Worm (Caenorhabditis elegans) whole organism, L4 larva: ENCODE measurements around the gene F20B6.5.

ENCODE experiments used
- D1046.2 ChIP-seq: fragments of 200-800 bp; sonication (Bioruptor generic); IDR thresholded peaks from 2 replicates; pipeline ENCODE4 v1.3.6; 2022; ENCODE audit warnings: missing genetic modification characterization, missing compliant biosample characterization
- F10B5.3 ChIP-seq: sonication (generic microtip); optimal IDR thresholded peaks from 2 replicates; lab custom pipeline; 2016; ENCODE audit warnings: mild to moderate bottlenecking, missing genetic modification characterization, missing compliant biosample characterization
- F37D6.2 ChIP-seq: sonication (generic microtip); optimal IDR thresholded peaks from 2 replicates; lab custom pipeline; 2016; ENCODE audit warnings: mild to moderate bottlenecking, missing genetic modification characterization, missing compliant biosample characterization
- F44E2.7 ChIP-seq: fragments of 200-800 bp; sonication (Bioruptor generic); IDR thresholded peaks from 2 replicates; pipeline ENCODE4 v2.1.2; 2022; ENCODE audit warnings: missing genetic modification characterization, missing compliant biosample characterization
- F49E8.2 ChIP-seq: sonication (generic microtip); optimal IDR thresholded peaks from 2 replicates; lab custom pipeline; 2016; ENCODE audit warnings: missing compliant biosample characterization, mild to moderate bottlenecking, missing genetic modification characterization, borderline replicate concordance
- R02D3.7 ChIP-seq: fragments of 150-350 bp; sonication (generic microtip); optimal IDR thresholded peaks from 3 replicates; lab custom pipeline; 2014; ENCODE audit warnings: missing biosample characterization, missing genetic modification characterization
- Y105C5A.15 ChIP-seq: fragments of 200-800 bp; sonication (Bioruptor generic); IDR thresholded peaks from 2 replicates; pipeline ENCODE4 v1.3.6; 2022; ENCODE audit warnings: missing genetic modification characterization, missing compliant biosample characterization
- Y5F2A.4 ChIP-seq: fragments of 200-800 bp; sonication (Bioruptor generic); optimal IDR thresholded peaks from 2 replicates; lab custom pipeline; 2018; ENCODE audit warnings: mild to moderate bottlenecking, missing genetic modification characterization, missing compliant biosample characterization
- Y75B8A.6 ChIP-seq: fragments of 200-800 bp; sonication (Bioruptor generic); IDR thresholded peaks from 2 replicates; pipeline ENCODE4 v1.3.6; 2022; ENCODE audit warnings: missing genetic modification reagents, missing genetic modification characterization, missing compliant biosample characterization
- ZK337.2 ChIP-seq: fragments of 200-800 bp; sonication (Bioruptor generic); IDR thresholded peaks from 2 replicates; pipeline ENCODE4 v1.3.6; 2022; ENCODE audit warnings: missing genetic modification reagents, missing genetic modification characterization, missing compliant biosample characterization
- ZK546.5 ChIP-seq, 2 experiments: sonication (generic microtip); optimal IDR thresholded peaks; 2 replicates each; lab custom pipeline; 2017; ENCODE audit warnings: missing biosample characterization in 2 of 2, missing genetic modification characterization in 2 of 2
- aly-2 ChIP-seq: sonication (generic microtip); optimal IDR thresholded peaks from 2 replicates; lab custom pipeline; 2018; ENCODE audit warnings: missing biosample characterization, missing genetic modification characterization
- ama-1 ChIP-seq: fragments of 150-350 bp; optimal IDR thresholded peaks from 2 replicates; lab custom pipeline; 2014; ENCODE audit warnings: inconsistent platforms, mixed read lengths
- ceh-28 ChIP-seq: fragments of 150-350 bp; optimal IDR thresholded peaks from 2 replicates; lab custom pipeline; 2014; ENCODE audit warnings: missing biosample characterization, missing genetic modification reagents, missing genetic modification characterization
- ceh-44 ChIP-seq: fragments of 200-800 bp; sonication (Bioruptor generic); IDR thresholded peaks from 2 replicates; pipeline ENCODE4 v1.3.6; 2022; ENCODE audit warnings: missing genetic modification reagents, missing genetic modification characterization, missing compliant biosample characterization
- ceh-62 ChIP-seq: sonication (generic microtip); optimal IDR thresholded peaks from 2 replicates; lab custom pipeline; 2017; ENCODE audit warnings: missing biosample characterization, missing genetic modification characterization
- ceh-82 ChIP-seq: sonication (generic microtip); optimal IDR thresholded peaks from 2 replicates; lab custom pipeline; 2017; ENCODE audit warnings: missing biosample characterization, missing genetic modification characterization
- daf-16 ChIP-seq, 3 experiments: sonication (generic microtip); optimal IDR thresholded peaks; 2 replicates each; lab custom pipeline; 2016 to 2017; ENCODE audit warnings: missing genetic modification characterization in 3 of 3, missing genetic modification reagents in 3 of 3, mild to moderate bottlenecking in 2 of 3, missing compliant biosample characterization in 2 of 3, missing biosample characterization in 1 of 3, moderate library complexity in 1 of 3
- daf-19 ChIP-seq: fragments of 200-800 bp; sonication (Bioruptor generic); conservative IDR thresholded peaks from 2 replicates; pipeline ENCODE4 v1.3.6; 2022; ENCODE audit warnings: missing genetic modification characterization, missing compliant biosample characterization
- dmd-8 ChIP-seq: fragments of 200-800 bp; sonication (Bioruptor generic); IDR thresholded peaks from 2 replicates; pipeline ENCODE4 v1.3.6; 2022; ENCODE audit warnings: missing genetic modification characterization, missing compliant biosample characterization
- dpl-1 ChIP-seq: fragments of 150-350 bp; optimal IDR thresholded peaks from 2 replicates; lab custom pipeline; 2014; ENCODE audit warnings: missing biosample characterization, missing genetic modification reagents, missing genetic modification characterization
- duxl-1 ChIP-seq: sonication (generic microtip); optimal IDR thresholded peaks from 2 replicates; lab custom pipeline; 2016; ENCODE audit warnings: mild to moderate bottlenecking, missing genetic modification characterization, moderate library complexity, missing compliant biosample characterization; ENCODE audit not compliant: poor library complexity
- egl-43 ChIP-seq: fragments of 200-800 bp; sonication (Bioruptor generic); IDR thresholded peaks from 2 replicates; pipeline ENCODE4 v1.3.6; 2022; ENCODE audit warnings: missing genetic modification reagents, missing genetic modification characterization, missing compliant biosample characterization
- fkh-10 ChIP-seq: fragments of 150-350 bp; optimal IDR thresholded peaks from 2 replicates; lab custom pipeline; 2014; ENCODE audit warnings: missing biosample characterization, missing genetic modification reagents, missing genetic modification characterization
- hlh-30 ChIP-seq: sonication (generic microtip); optimal IDR thresholded peaks from 2 replicates; lab custom pipeline; 2017; ENCODE audit warnings: antibody characterized with exemption, mild to moderate bottlenecking, missing genetic modification characterization, missing compliant biosample characterization; ENCODE audit not compliant: insufficient read depth
- hmg-1.1 ChIP-seq: fragments of 200-800 bp; sonication (Bioruptor generic); IDR thresholded peaks from 2 replicates; pipeline ENCODE4 v1.3.6; 2022; ENCODE audit warnings: missing genetic modification reagents, missing genetic modification characterization, missing compliant biosample characterization
- lin-15B ChIP-seq: fragments of 150-350 bp; sonication (generic microtip); optimal IDR thresholded peaks from 3 replicates; lab custom pipeline; 2014; ENCODE audit warnings: missing biosample characterization, missing genetic modification characterization
- lin-29 ChIP-seq: fragments of 200-800 bp; sonication (Bioruptor generic); IDR thresholded peaks from 2 replicates; pipeline ENCODE4 v1.3.6; 2022; ENCODE audit warnings: missing genetic modification reagents, missing genetic modification characterization, missing compliant biosample characterization
- madf-5 ChIP-seq, 2 experiments: fragments of 200-800 bp; sonication (Bioruptor generic); IDR thresholded peaks; 2 replicates each; pipeline ENCODE4 v1.3.6; 2022; ENCODE audit warnings: missing compliant biosample characterization in 2 of 2, missing genetic modification characterization in 2 of 2
- madf-9 ChIP-seq: fragments of 200-800 bp; sonication (Bioruptor generic); conservative IDR thresholded peaks from 2 replicates; pipeline ENCODE4 v1.3.6; 2022; ENCODE audit warnings: missing genetic modification reagents, missing genetic modification characterization, missing compliant biosample characterization
- mdt-29 ChIP-seq: fragments of 200-800 bp; sonication (Bioruptor generic); IDR thresholded peaks from 2 replicates; pipeline ENCODE4 v1.3.6; 2022; ENCODE audit warnings: missing genetic modification reagents, missing genetic modification characterization, missing compliant biosample characterization
- mxl-2 ChIP-seq: fragments of 200-800 bp; sonication (Bioruptor generic); conservative IDR thresholded peaks from 2 replicates; pipeline ENCODE4 v1.3.6; 2022; ENCODE audit warnings: missing genetic modification reagents, missing genetic modification characterization, missing compliant biosample characterization
- nhr-10 ChIP-seq: fragments of 150-350 bp; optimal IDR thresholded peaks from 2 replicates; lab custom pipeline; 2014; ENCODE audit warnings: missing biosample characterization, missing genetic modification characterization
- nhr-102 ChIP-seq: sonication (generic microtip); optimal IDR thresholded peaks from 2 replicates; lab custom pipeline; 2016; ENCODE audit warnings: mild to moderate bottlenecking, missing genetic modification characterization, moderate library complexity, missing compliant biosample characterization
- nhr-111 ChIP-seq: fragments of 200-800 bp; sonication (Bioruptor generic); optimal IDR thresholded peaks from 2 replicates; lab custom pipeline; 2018; ENCODE audit warnings: mild to moderate bottlenecking, missing genetic modification characterization, missing compliant biosample characterization
- nhr-25 ChIP-seq: sonication (generic microtip); optimal IDR thresholded peaks from 2 replicates; lab custom pipeline; 2017; ENCODE audit warnings: missing genetic modification characterization, mild to moderate bottlenecking, missing compliant biosample characterization, antibody characterized with exemption, moderate library complexity, borderline replicate concordance; ENCODE audit not compliant: insufficient read depth
- nhr-6 ChIP-seq: fragments of 150-350 bp; optimal IDR thresholded peaks from 2 replicates; lab custom pipeline; 2014; ENCODE audit warnings: missing biosample characterization, missing genetic modification characterization
- nhr-76 ChIP-seq: fragments of 150-350 bp; optimal IDR thresholded peaks from 2 replicates; lab custom pipeline; 2014; ENCODE audit warnings: missing biosample characterization, missing genetic modification characterization
- pha-4 ChIP-seq, 2 experiments: fragments of 150-350 bp in 1 of 2; fragments of 200-800 bp in 1 of 2; sonication (Bioruptor generic) in 1 of 2; IDR thresholded peaks in 1 of 2; optimal IDR thresholded peaks in 1 of 2; 2 replicates each; pipeline versions ENCODE4 v1.3.6 to Lab custom; 2014 to 2022; ENCODE audit warnings: missing genetic modification characterization in 2 of 2, missing genetic modification reagents in 2 of 2, missing biosample characterization in 1 of 2, missing compliant biosample characterization in 1 of 2
- rbr-2 ChIP-seq: sonication (generic microtip); optimal IDR thresholded peaks from 2 replicates; lab custom pipeline; 2016; ENCODE audit warnings: missing genotype, missing genetic modification characterization, missing compliant biosample characterization
- snpc-1.2 ChIP-seq: fragments of 200-800 bp; sonication (Bioruptor generic); IDR thresholded peaks from 2 replicates; pipeline ENCODE4 v1.3.6; 2022; ENCODE audit warnings: missing genetic modification reagents, missing genetic modification characterization, missing compliant biosample characterization
- snpc-4 ChIP-seq: fragments of 150-350 bp; optimal IDR thresholded peaks from 2 replicates; lab custom pipeline; 2014; ENCODE audit warnings: missing biosample characterization, missing genetic modification characterization
- spr-1 ChIP-seq: sonication (generic microtip); optimal IDR thresholded peaks from 2 replicates; lab custom pipeline; 2016; ENCODE audit warnings: mild to moderate bottlenecking, missing genetic modification characterization, missing compliant biosample characterization
- tag-97 ChIP-seq: fragments of 200-800 bp; sonication (Bioruptor generic); IDR thresholded peaks from 2 replicates; pipeline ENCODE4 v1.3.6; 2022; ENCODE audit warnings: missing genetic modification characterization, missing compliant biosample characterization
- tra-1 ChIP-seq: fragments of 200-800 bp; sonication (Bioruptor generic); IDR thresholded peaks from 2 replicates; pipeline ENCODE4 v1.3.6; 2022; ENCODE audit warnings: missing genetic modification reagents, missing genetic modification characterization, missing compliant biosample characterization
- vab-7 ChIP-seq: fragments of 200-800 bp; sonication (Bioruptor generic); IDR thresholded peaks from 2 replicates; pipeline ENCODE4 v1.3.6; 2022; ENCODE audit warnings: missing genetic modification reagents, missing genetic modification characterization, missing compliant biosample characterization
- zag-1 ChIP-seq: fragments of 150-350 bp; optimal IDR thresholded peaks from 2 replicates; lab custom pipeline; 2014; ENCODE audit warnings: missing biosample characterization, missing genetic modification characterization
- zip-11 ChIP-seq: fragments of 200-800 bp; sonication (Bioruptor generic); IDR thresholded peaks from 2 replicates; pipeline ENCODE4 v1.3.6; 2022; ENCODE audit warnings: missing genetic modification characterization, missing compliant biosample characterization
- zip-2 ChIP-seq: fragments of 150-350 bp; optimal IDR thresholded peaks from 2 replicates; lab custom pipeline; 2014; ENCODE audit warnings: missing biosample characterization, missing genetic modification characterization

The F20B6.5 gene

ce11 chrX:4214643-4215042 is 14.9 kb upstream of the F20B6.5 start (continued):
- TF ChIP-seq F37D6.2 (tag; lab: Kevin White, UChicago): no peak
- no peak for TF ChIP-seq dmd-8 (GFP tag; lab: Robert Waterston, UW)
- no peak for TF ChIP-seq mdt-29 (GFP tag; lab: Robert Waterston, UW)
- peak; percentile 52 for TF ChIP-seq hmg-1.1 (GFP tag; lab: Robert Waterston, UW)
- TF ChIP-seq lin-15B (tag; lab: Kevin White, UChicago): no peak
- no peak for TF ChIP-seq ZK337.2 (GFP tag; lab: Robert Waterston, UW)
- TF ChIP-seq ZK546.5 (tag; optimal IDR thresholded peaks at IDR 0.05; lab: Kevin White, UChicago): no peak
- no peak for TF ChIP-seq F44E2.7 (GFP tag; lab: Robert Waterston, UW)
- peak; percentile 22 for TF ChIP-seq rbr-2
- no peak for TF ChIP-seq snpc-4
- no peak for TF ChIP-seq tra-1
- TF ChIP-seq pha-4 (GFP tag; IDR thresholded peaks at IDR 0.05; lab: Robert Waterston, UW): no peak
- no peak for TF ChIP-seq pha-4 (tag; optimal IDR thresholded peaks at IDR 0.05; lab: Kevin White, UChicago)
- no peak for TF ChIP-seq snpc-1.2 (GFP tag; lab: Robert Waterston, UW)
- no peak for TF ChIP-seq zip-11 (GFP tag; lab: Robert Waterston, UW)
- TF ChIP-seq nhr-10: no peak
- TF ChIP-seq daf-16 (GFP tag; optimal IDR thresholded peaks at IDR 0.05; lab: Kevin White, UChicago): no peak
- TF ChIP-seq daf-16 (tag; optimal IDR thresholded peaks at IDR 0.05; lab: Kevin White, UChicago): peak; percentile 7
- no peak for TF ChIP-seq Y5F2A.4 (GFP tag; lab: Kevin White, UChicago)
- no peak for TF ChIP-seq nhr-102 (tag; lab: Kevin White, UChicago)
- TF ChIP-seq Y75B8A.6 (GFP tag; lab: Robert Waterston, UW): no peak
- TF ChIP-seq ama-1 (lab: Kevin White, UChicago): no peak
- TF ChIP-seq madf-9 (GFP tag; lab: Robert Waterston, UW): no peak
- no peak for TF ChIP-seq R02D3.7 (tag; lab: Kevin White, UChicago)

ce11 chrX:4209131-4209530 is 9.4 kb upstream of the F20B6.5 start:
- TF ChIP-seq zag-1 (peak; percentile 98), aly-2 (tag; lab: Kevin White, UChicago) (no peak), daf-19 (no peak), Y105C5A.15 (GFP tag; lab: Robert Waterston, UW) (peak; percentile 94), egl-43 (GFP tag; lab: Robert Waterston, UW) (peak; percentile 100), ceh-44 (GFP tag; lab: Robert Waterston, UW) (peak; percentile 89), zip-2 (tag; lab: Kevin White, UChicago) (peak; percentile 95), spr-1 (tag; lab: Kevin White, UChicago) (peak; percentile 98), dpl-1 (GFP tag; lab: Kevin White, UChicago) (peak; percentile 77), vab-7 (GFP tag; lab: Robert Waterston, UW) (peak; percentile 99), mxl-2 (GFP tag; lab: Robert Waterston, UW) (peak; percentile 91), ceh-82 (peak; percentile 78), F10B5.3 (tag; lab: Kevin White, UChicago) (peak; percentile 97), nhr-10 (peak; percentile 99), D1046.2 (GFP tag; lab: Robert Waterston, UW) (peak; percentile 95), ceh-62 (no peak), ceh-28 (tag; lab: Kevin White, UChicago) (peak; percentile 97), lin-29 (GFP tag; lab: Robert Waterston, UW) (peak; percentile 99), F49E8.2 (tag; lab: Kevin White, UChicago) (peak; percentile 60), nhr-111 (GFP tag; lab: Kevin White, UChicago) (peak; percentile 81), duxl-1 (tag; lab: Kevin White, UChicago) (peak; percentile 99), nhr-76 (peak; percentile 70), snpc-1.2 (GFP tag; lab: Robert Waterston, UW) (peak; percentile 62; the same call in 1 of the 2 replicates), tag-97 (GFP tag; lab: Robert Waterston, UW) (peak; percentile 84; the same call in 1 of the 2 replicates), hlh-30 (peak; percentile 96), F37D6.2 (tag; lab: Kevin White, UChicago) (peak; percentile 99), madf-5 (GFP tag; IDR thresholded peaks at IDR 0.05; lab: Robert Waterston, UW) (peak in 1 of 2 experiments; percentile 98; a peak in 2 of 4 replicates), fkh-10 (GFP tag; lab: Kevin White, UChicago) (peak; percentile 98), rbr-2 (peak; percentile 99), nhr-25 (peak; percentile 97), nhr-6 (tag; lab: Kevin White, UChicago) (peak; percentile 98)
